Fruit fly (Drosophila melanogaster) whole organism: ENCODE data around the gene Gr93d.

Experiments used
- CG8478 ChIP-seq: fragments of >200 bp; optimal IDR thresholded peaks from 2 replicates; lab custom pipeline; 2018; ENCODE audit warnings: inconsistent platforms
- Dll ChIP-seq: fragments of >200 bp; optimal IDR thresholded peaks from 2 replicates; lab custom pipeline; 2017
- EcR ChIP-seq, 2 experiments: fragments of >200 bp; optimal IDR thresholded peaks; 2 replicates each; lab custom pipeline; 2017; ENCODE audit warnings: missing biosample characterization in 2 of 2, missing genetic modification characterization in 2 of 2, missing genetic modification reagents in 2 of 2
- pan ChIP-seq: fragments of >200 bp; optimal IDR thresholded peaks from 2 replicates; lab custom pipeline; 2017
- psq ChIP-seq: fragments of >200 bp; optimal IDR thresholded peaks from 2 replicates; lab custom pipeline; 2017
- usp ChIP-seq: fragments of >200 bp; optimal IDR thresholded peaks from 2 replicates; lab custom pipeline; 2017; ENCODE audit warnings: missing biosample characterization, missing genetic modification characterization, mixed read lengths

Gr93d gene

DNA sequence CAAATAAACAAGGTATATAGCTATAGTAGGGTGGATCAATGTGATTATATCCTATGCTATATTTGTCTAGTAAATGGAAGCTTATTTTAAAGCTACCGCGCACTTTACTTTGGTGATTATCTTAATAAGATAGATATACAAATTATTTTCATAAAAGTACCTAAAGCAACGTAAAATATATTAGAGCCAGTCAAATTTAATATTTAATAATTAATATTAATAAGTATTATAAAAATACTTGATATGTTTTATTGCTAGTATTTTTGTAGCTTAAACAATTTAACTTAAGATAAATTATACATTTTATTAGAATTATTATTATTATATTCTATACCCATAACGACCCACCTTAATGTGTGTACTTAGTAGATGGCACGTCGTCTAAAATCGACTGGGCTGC is 6.8 kb downstream of the Gr93d start:
- no peak for TF ChIP-seq Dll (lab: Kevin White, UChicago)
- no peak for TF ChIP-seq psq (lab: Kevin White, UChicago)
- TF ChIP-seq pan (lab: Kevin White, UChicago), result no peak
- TF ChIP-seq EcR (GFP tag; optimal IDR thresholded peaks at IDR 0.05; lab: Kevin White, UChicago), result no peak
- no peak for TF ChIP-seq CG8478 (lab: Kevin White, UChicago)
- no peak for TF ChIP-seq usp

DNA sequence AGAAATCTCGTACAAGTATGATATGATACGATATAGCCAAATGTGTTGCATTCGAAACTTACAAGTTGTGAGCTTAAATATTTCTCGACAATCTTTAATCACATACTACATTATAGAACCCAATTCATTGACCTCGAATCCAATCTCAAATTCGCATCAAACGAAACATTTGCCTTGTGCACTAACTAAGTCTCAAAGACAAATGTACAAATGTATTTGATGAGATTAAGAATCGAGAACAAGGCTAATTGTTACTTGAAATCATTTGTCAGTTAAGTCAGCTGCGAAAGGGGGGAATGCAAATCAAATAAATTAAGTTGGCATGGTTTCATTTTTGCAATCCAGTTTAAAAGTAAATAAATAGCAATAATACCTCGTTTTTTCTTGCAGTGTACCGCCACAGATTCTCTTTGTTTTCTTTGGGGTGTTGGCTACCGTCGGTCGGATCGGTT is 7.9 kb downstream of the Gr93d start:
- TF ChIP-seq EcR (GFP tag; optimal IDR thresholded peaks at IDR 0.05; lab: Kevin White, UChicago) (no peak), CG8478 (lab: Kevin White, UChicago) (no peak), usp (no peak), pan (lab: Kevin White, UChicago) (no peak), Dll (lab: Kevin White, UChicago) (no peak), psq (lab: Kevin White, UChicago) (no peak)

- TF ChIP-seq usp, result no peak
- TF ChIP-seq EcR (GFP tag; optimal IDR thresholded peaks at IDR 0.05; lab: Kevin White, UChicago), result peak in 1 of 2 experiments; percentile 89
Measured at dm6 chr3R:21837069-21837977, 9.1 kb downstream of the Gr93d start.

DNA sequence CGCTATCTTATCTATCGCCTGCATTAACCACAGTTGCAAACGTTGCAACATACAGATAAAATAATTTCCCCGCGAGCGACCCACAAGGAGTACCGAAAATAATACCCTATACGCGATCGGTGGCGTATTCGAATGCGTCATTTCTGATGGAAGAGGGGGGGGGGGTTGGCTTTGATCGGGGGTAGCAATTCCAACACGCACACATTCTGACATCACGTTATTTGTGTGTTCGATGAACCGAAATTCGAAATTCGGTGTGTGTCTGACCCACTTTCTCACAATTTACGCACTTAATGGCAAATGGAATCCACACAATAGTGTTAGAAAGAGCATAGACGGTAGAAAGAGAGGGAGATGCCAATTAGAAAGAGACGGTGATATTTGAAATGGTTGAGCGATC is 9.8 kb downstream of the Gr93d start:
- TF ChIP-seq CG8478 (lab: Kevin White, UChicago) (no peak), Dll (lab: Kevin White, UChicago) (no peak), EcR (GFP tag; optimal IDR thresholded peaks at IDR 0.05; lab: Kevin White, UChicago) (no peak), psq (lab: Kevin White, UChicago) (no peak), usp (no peak), pan (lab: Kevin White, UChicago) (no peak)

DNA sequence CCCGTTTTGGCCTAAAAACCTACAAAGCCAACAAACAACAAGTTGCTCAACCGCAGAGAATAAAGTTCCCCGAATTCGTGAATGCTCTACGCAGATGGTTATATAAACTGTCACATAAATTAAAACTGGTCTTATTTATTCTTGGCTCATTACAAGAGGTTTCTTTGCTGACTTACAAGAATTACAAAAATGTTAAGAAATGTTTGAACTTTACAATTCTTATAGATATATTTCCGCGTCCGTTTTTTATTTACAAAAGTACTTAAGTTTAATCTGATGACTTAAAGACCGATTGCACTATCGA is 10.3 kb downstream of the Gr93d start:
- no peak for TF ChIP-seq CG8478 (lab: Kevin White, UChicago)
- TF ChIP-seq usp, result no peak
- TF ChIP-seq pan (lab: Kevin White, UChicago), result no peak
- TF ChIP-seq EcR (GFP tag; optimal IDR thresholded peaks at IDR 0.05; lab: Kevin White, UChicago), result no peak
- TF ChIP-seq psq (lab: Kevin White, UChicago), result no peak
- TF ChIP-seq Dll (lab: Kevin White, UChicago), result no peak

- TF ChIP-seq usp, result no peak
- TF ChIP-seq CG8478 (lab: Kevin White, UChicago), result no peak
- TF ChIP-seq psq (lab: Kevin White, UChicago), result no peak
- TF ChIP-seq Dll (lab: Kevin White, UChicago), result no peak
- TF ChIP-seq EcR (GFP tag; optimal IDR thresholded peaks at IDR 0.05; lab: Kevin White, UChicago), result no peak
- no peak for TF ChIP-seq pan (lab: Kevin White, UChicago)
Measured at dm6 chr3R:21835388-21836200, 10.9 kb downstream of the Gr93d start.

DNA sequence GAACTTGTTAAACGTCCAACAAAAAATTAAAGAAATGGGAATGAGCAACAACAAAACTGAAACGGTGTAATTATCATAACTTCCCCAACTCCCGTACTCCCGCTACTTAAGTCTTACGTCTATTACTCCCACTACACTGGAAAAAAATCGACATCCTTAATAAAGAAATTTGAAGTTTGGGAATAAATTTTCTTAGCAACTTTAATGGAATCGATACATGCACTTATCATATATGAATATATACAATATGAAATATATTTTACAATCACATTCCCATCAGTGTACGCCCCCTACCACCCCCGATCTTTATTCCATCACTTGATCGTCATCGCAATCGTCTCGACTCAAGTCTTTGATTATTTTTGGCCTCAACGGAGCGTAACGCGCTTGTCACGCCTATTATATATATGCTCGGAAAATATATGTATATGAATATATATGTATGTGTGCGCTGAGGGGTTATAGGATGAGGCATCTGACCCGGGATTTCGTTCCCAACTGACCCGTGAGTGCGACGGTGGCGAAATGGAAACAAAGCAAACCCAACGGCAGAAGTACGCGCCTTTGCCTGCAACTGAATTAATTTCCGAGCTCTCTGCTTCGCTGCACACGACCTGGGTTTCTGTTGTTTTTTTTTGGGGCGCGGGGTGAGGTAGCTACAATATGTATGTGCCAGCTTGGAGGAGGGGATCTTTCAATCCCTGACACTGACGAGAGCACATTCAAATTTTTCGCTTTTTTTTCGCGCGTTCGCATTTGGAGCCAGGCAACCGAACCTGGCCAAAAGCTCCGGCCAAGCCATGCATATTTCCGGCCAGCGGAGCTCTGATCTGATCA is 12.0 kb downstream of the Gr93d start:
- TF ChIP-seq CG8478 (lab: Kevin White, UChicago), result no peak
- TF ChIP-seq psq (lab: Kevin White, UChicago), result no peak
- TF ChIP-seq EcR (GFP tag; optimal IDR thresholded peaks at IDR 0.05; lab: Kevin White, UChicago), result no peak
- TF ChIP-seq Dll (lab: Kevin White, UChicago), result no peak
- no peak for TF ChIP-seq pan (lab: Kevin White, UChicago)
- TF ChIP-seq usp, result no peak

- TF ChIP-seq pan (lab: Kevin White, UChicago), result no peak
- TF ChIP-seq CG8478 (lab: Kevin White, UChicago), result no peak
- no peak for TF ChIP-seq EcR (GFP tag; optimal IDR thresholded peaks at IDR 0.05; lab: Kevin White, UChicago)
- no peak for TF ChIP-seq usp
- no peak for TF ChIP-seq Dll (lab: Kevin White, UChicago)
- TF ChIP-seq psq (lab: Kevin White, UChicago), result no peak
Measured at dm6 chr3R:21832203-21832602, 14.3 kb downstream of the Gr93d start, which contains the start of gene Gr93a. TSS of gene Gr93a (plus strand) at chr3R:21832503.

DNA sequence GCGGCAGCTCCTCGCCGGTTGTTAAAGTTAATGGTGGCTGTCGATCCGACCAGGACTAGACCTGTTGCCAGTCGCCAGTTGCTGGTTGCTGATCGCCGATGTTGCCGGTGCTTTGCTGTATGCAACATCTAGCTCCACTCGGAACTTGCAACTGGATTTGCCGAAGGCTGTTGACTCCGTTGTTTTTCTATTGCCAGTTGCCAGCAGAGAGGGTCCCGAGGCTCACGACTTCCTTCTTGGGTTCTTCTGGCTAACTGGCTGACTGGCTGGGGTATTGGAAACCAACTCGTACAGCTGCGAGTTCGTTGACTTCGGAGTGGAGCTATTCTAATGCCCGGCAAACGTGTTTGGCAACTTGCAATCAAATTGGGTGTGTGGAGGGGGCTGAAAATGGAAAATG is 15.4 kb downstream of the Gr93d start:
- TF ChIP-seq EcR (GFP tag; optimal IDR thresholded peaks at IDR 0.05; lab: Kevin White, UChicago) (peak in 1 of 2 experiments; percentile 94), CG8478 (lab: Kevin White, UChicago) (no peak)

DNA sequence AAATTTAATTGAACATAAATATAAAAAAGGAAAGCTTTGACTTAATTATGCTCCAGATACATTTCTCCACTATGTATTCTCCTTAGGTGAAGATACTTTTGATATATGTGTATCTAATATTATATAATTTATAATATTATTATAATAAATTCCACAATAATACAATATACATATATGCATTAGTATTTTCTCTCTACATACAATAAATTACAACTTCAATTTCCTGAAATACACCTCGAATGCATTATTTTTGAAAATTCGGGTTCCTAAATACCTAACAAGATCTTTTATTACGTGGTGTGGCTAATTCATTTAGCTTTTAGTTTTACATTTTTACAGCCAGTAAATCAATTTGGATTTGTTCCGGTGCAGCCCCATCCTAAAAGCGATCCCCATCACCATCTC is 16.2 kb downstream of the Gr93d start:
- TF ChIP-seq usp, result no peak
- no peak for TF ChIP-seq Dll (lab: Kevin White, UChicago)
- no peak for TF ChIP-seq pan (lab: Kevin White, UChicago)
- no peak for TF ChIP-seq CG8478 (lab: Kevin White, UChicago)
- TF ChIP-seq psq (lab: Kevin White, UChicago), result no peak
- TF ChIP-seq EcR (GFP tag; optimal IDR thresholded peaks at IDR 0.05; lab: Kevin White, UChicago), result no peak

DNA sequence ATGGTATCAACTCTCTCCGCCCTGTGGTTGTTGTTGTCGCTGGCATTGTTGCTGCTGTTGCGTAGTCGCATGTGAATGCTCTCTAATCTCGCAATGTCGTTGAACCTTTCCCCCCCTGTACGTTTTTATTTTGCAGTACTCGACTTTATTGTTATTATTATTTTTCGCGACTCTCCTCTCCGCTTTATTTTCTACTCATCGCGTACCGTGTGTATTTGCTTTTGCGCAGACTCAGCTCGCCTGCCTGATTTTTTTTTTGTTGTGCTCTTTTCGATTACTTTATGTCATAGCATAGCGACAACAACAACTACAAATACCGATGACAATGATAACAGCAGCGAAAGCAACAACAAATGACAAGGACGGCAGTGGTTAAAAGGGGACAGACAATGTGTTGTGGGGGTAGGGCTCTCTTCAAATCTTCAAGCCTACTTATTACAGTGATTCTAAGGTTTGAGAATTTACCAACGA is 16.9 kb downstream of the Gr93d start:
- TF ChIP-seq CG8478 (lab: Kevin White, UChicago) (no peak), Dll (lab: Kevin White, UChicago) (no peak), EcR (GFP tag; optimal IDR thresholded peaks at IDR 0.05; lab: Kevin White, UChicago) (peak; percentile 95 to 98)
